Worm (Caenorhabditis elegans) whole organism, young adult: ENCODE data around the gene Y25C1A.6.
A peak's percentile ranks its signal among the peaks of the same experiment; 100 is the strongest.

ENCODE experiments used
- B0019.2 ChIP-seq: fragments of 200-800 bp; sonication (Bioruptor generic); conservative IDR thresholded peaks from 2 replicates; pipeline ENCODE4 v1.3.6; 2022; ENCODE audit warnings: missing genetic modification reagents, missing genetic modification characterization, missing compliant biosample characterization
- B0261.1 ChIP-seq: sonication (generic microtip); optimal IDR thresholded peaks from 2 replicates; lab custom pipeline; 2016; ENCODE audit warnings: mild to moderate bottlenecking, missing genetic modification characterization, moderate library complexity, missing compliant biosample characterization
- B0336.3 ChIP-seq: fragments of 200-800 bp; sonication (Bioruptor generic); IDR thresholded peaks from 2 replicates; pipeline ENCODE4 v1.3.6; 2022; ENCODE audit warnings: missing genetic modification characterization, missing compliant biosample characterization
- C06A6.2 ChIP-seq: fragments of 200-800 bp; sonication (Bioruptor generic); conservative IDR thresholded peaks from 2 replicates; pipeline ENCODE4 v1.3.6; 2022; ENCODE audit warnings: missing genetic modification characterization, missing compliant biosample characterization
- D2030.7 ChIP-seq: fragments of 200-800 bp; sonication (Bioruptor generic); IDR thresholded peaks from 2 replicates; pipeline ENCODE4 v1.3.6; 2022; ENCODE audit warnings: missing genetic modification reagents, missing genetic modification characterization, missing compliant biosample characterization
- F23B12.7 ChIP-seq: sonication (generic microtip); optimal IDR thresholded peaks from 2 replicates; lab custom pipeline; 2017; ENCODE audit warnings: missing genetic modification characterization, mild to moderate bottlenecking, missing compliant biosample characterization, antibody characterized with exemption, moderate library complexity; ENCODE audit not compliant: insufficient read depth
- T07F8.4 ChIP-seq: sonication (generic microtip); optimal IDR thresholded peaks from 2 replicates; lab custom pipeline; 2016; ENCODE audit warnings: mild to moderate bottlenecking, missing genetic modification characterization, moderate library complexity, missing compliant biosample characterization
- Y53G8AR.9 ChIP-seq: fragments of 200-800 bp; sonication (Bioruptor generic); conservative IDR thresholded peaks from 2 replicates; pipeline ENCODE4 v1.3.6; 2022; ENCODE audit warnings: missing genetic modification reagents, missing genetic modification characterization, missing compliant biosample characterization
- ZK185.1 ChIP-seq: sonication (generic microtip); optimal IDR thresholded peaks from 2 replicates; lab custom pipeline; 2016; ENCODE audit warnings: mild to moderate bottlenecking, missing genetic modification characterization, missing compliant biosample characterization; ENCODE audit not compliant: poor library complexity, severe bottlenecking
- ama-1 ChIP-seq, 3 experiments: fragments of 150-350 bp in 1 of 3; sonication (generic microtip) in 2 of 3; optimal IDR thresholded peaks; 2 replicates each; lab custom pipeline; 2014 to 2018; ENCODE audit warnings: missing biosample characterization in 2 of 3, missing genetic modification characterization in 2 of 3, missing genetic modification reagents in 2 of 3
- aptf-3 ChIP-seq: fragments of 200-800 bp; sonication (Bioruptor generic); IDR thresholded peaks from 2 replicates; pipeline ENCODE4 v1.3.6; 2022; ENCODE audit warnings: missing genetic modification characterization, missing compliant biosample characterization
- atf-7 ChIP-seq: sonication (generic microtip); optimal IDR thresholded peaks from 2 replicates; lab custom pipeline; 2017; ENCODE audit warnings: mild to moderate bottlenecking, missing genetic modification characterization, missing compliant biosample characterization
- attf-3 ChIP-seq: fragments of 200-800 bp; sonication (Bioruptor generic); conservative IDR thresholded peaks from 2 replicates; pipeline ENCODE4 v1.3.6; 2022; ENCODE audit warnings: missing genetic modification reagents, missing genetic modification characterization, missing compliant biosample characterization
- cebp-2 ChIP-seq: fragments of 200-800 bp; sonication (Bioruptor generic); IDR thresholded peaks from 2 replicates; pipeline ENCODE4 v1.3.6; 2022; ENCODE audit warnings: missing genetic modification characterization, missing compliant biosample characterization
- ceh-100 ChIP-seq: fragments of 200-800 bp; sonication (Bioruptor generic); IDR thresholded peaks from 2 replicates; pipeline ENCODE4 v1.3.6; 2022; ENCODE audit warnings: missing genetic modification reagents, missing genetic modification characterization, missing compliant biosample characterization
- ceh-27 ChIP-seq: fragments of 200-800 bp; sonication (Bioruptor generic); optimal IDR thresholded peaks from 2 replicates; lab custom pipeline; 2018; ENCODE audit warnings: mild to moderate bottlenecking, missing genetic modification characterization, moderate library complexity, missing compliant biosample characterization
- ceh-91 ChIP-seq: fragments of 200-800 bp; sonication (Bioruptor generic); IDR thresholded peaks from 2 replicates; pipeline ENCODE4 v1.3.6; 2022; ENCODE audit warnings: missing genetic modification reagents, missing genetic modification characterization, missing compliant biosample characterization
- dpff-1 ChIP-seq: sonication (generic microtip); optimal IDR thresholded peaks from 2 replicates; lab custom pipeline; 2017; ENCODE audit warnings: mild to moderate bottlenecking, missing genetic modification characterization, missing compliant biosample characterization
- egl-44 ChIP-seq: fragments of 200-800 bp; sonication (Bioruptor generic); IDR thresholded peaks from 2 replicates; pipeline ENCODE4 v1.3.6; 2022; ENCODE audit warnings: missing genetic modification reagents, missing genetic modification characterization, missing compliant biosample characterization
- hmg-1.2 ChIP-seq: fragments of 200-800 bp; sonication (Bioruptor generic); IDR thresholded peaks from 2 replicates; pipeline ENCODE4 v1.3.6; 2022; ENCODE audit warnings: missing genetic modification reagents, missing genetic modification characterization, missing compliant biosample characterization
- hmg-20 ChIP-seq: fragments of 200-800 bp; sonication (Bioruptor generic); IDR thresholded peaks from 2 replicates; pipeline ENCODE4 v1.3.6; 2022; ENCODE audit warnings: missing genetic modification reagents, missing genetic modification characterization, missing compliant biosample characterization
- hsf-1 ChIP-seq: fragments of 200-800 bp; sonication (Bioruptor generic); IDR thresholded peaks from 2 replicates; pipeline ENCODE4 v1.3.6; 2022; ENCODE audit warnings: missing genetic modification reagents, missing genetic modification characterization, missing compliant biosample characterization
- let-526 ChIP-seq: fragments of 200-800 bp; sonication (Bioruptor generic); IDR thresholded peaks from 2 replicates; pipeline ENCODE4 v1.3.6; 2022; ENCODE audit warnings: missing genetic modification reagents, missing genetic modification characterization, missing compliant biosample characterization
- lin-40 ChIP-seq: sonication (generic microtip); optimal IDR thresholded peaks from 2 replicates; lab custom pipeline; 2016; ENCODE audit warnings: missing genetic modification characterization, mild to moderate bottlenecking, missing compliant biosample characterization, missing genotype, missing genetic modification reagents
- lsl-1 ChIP-seq: fragments of 200-800 bp; sonication (Bioruptor generic); optimal IDR thresholded peaks from 2 replicates; lab custom pipeline; 2018; ENCODE audit warnings: mild to moderate bottlenecking, missing genetic modification characterization, moderate library complexity, missing compliant biosample characterization
- lsy-27 ChIP-seq: sonication (generic microtip); optimal IDR thresholded peaks from 2 replicates; lab custom pipeline; 2017; ENCODE audit warnings: missing genetic modification characterization, mild to moderate bottlenecking, missing compliant biosample characterization, antibody characterized with exemption, missing genotype, borderline replicate concordance; ENCODE audit not compliant: insufficient read depth
- madf-3 ChIP-seq: fragments of 200-800 bp; sonication (Bioruptor generic); IDR thresholded peaks from 2 replicates; pipeline ENCODE4 v1.3.6; 2022; ENCODE audit warnings: missing genetic modification reagents, missing genetic modification characterization, missing compliant biosample characterization
- nhr-90 ChIP-seq: sonication (generic microtip); optimal IDR thresholded peaks from 2 replicates; lab custom pipeline; 2016; ENCODE audit warnings: missing genotype, mild to moderate bottlenecking, missing genetic modification characterization, missing compliant biosample characterization
- rpc-1 ChIP-seq, 2 experiments: fragments of 150-350 bp in 1 of 2; sonication (generic microtip) in 1 of 2; optimal IDR thresholded peaks; 2 replicates each; lab custom pipeline; 2014 to 2018; ENCODE audit warnings: missing biosample characterization in 1 of 2, missing genetic modification characterization in 1 of 2, missing genetic modification reagents in 1 of 2, missing genotype in 1 of 2
- sdz-38 ChIP-seq: sonication (generic microtip); optimal IDR thresholded peaks from 2 replicates; lab custom pipeline; 2016; ENCODE audit warnings: missing genotype, missing genetic modification characterization, missing compliant biosample characterization
- snpc-1.1 ChIP-seq: sonication (generic microtip); optimal IDR thresholded peaks from 2 replicates; lab custom pipeline; 2017; ENCODE audit warnings: missing genetic modification characterization, mild to moderate bottlenecking, missing compliant biosample characterization, antibody characterized with exemption, moderate library complexity, missing genotype, missing genetic modification reagents; ENCODE audit not compliant: insufficient read depth
- snpc-1.3 ChIP-seq: sonication (generic microtip); optimal IDR thresholded peaks from 2 replicates; lab custom pipeline; 2017; ENCODE audit warnings: missing genetic modification characterization, mild to moderate bottlenecking, missing compliant biosample characterization, antibody characterized with exemption, moderate library complexity, missing genotype, missing genetic modification reagents; ENCODE audit not compliant: insufficient read depth
- snpc-4 ChIP-seq, 5 experiments: fragments of 150-350 bp in 1 of 5; sonication (generic microtip) in 4 of 5; optimal IDR thresholded peaks; 2 replicates each; lab custom pipeline; 2014 to 2018; ENCODE audit warnings: missing genetic modification characterization in 5 of 5, missing biosample characterization in 3 of 5, antibody characterized with exemption in 2 of 5, mild to moderate bottlenecking in 2 of 5, missing compliant biosample characterization in 2 of 5, missing genotype in 2 of 5, moderate library complexity in 2 of 5, missing genetic modification reagents in 1 of 5
- tbx-9 ChIP-seq: sonication (generic microtip); optimal IDR thresholded peaks from 2 replicates; lab custom pipeline; 2016; ENCODE audit warnings: borderline replicate concordance, missing genetic modification characterization, inconsistent platforms, missing compliant biosample characterization
- unc-62 ChIP-seq: fragments of 150-350 bp; optimal IDR thresholded peaks from 2 replicates; lab custom pipeline; 2014; ENCODE audit warnings: missing biosample characterization, missing genetic modification reagents, missing genetic modification characterization
- zfh-2 ChIP-seq: fragments of 200-800 bp; sonication (Bioruptor generic); conservative IDR thresholded peaks from 2 replicates; pipeline ENCODE4 v1.3.6; 2022; ENCODE audit warnings: missing genetic modification reagents, missing genetic modification characterization, missing compliant biosample characterization
- ztf-22 ChIP-seq: fragments of 200-800 bp; sonication (Bioruptor generic); optimal IDR thresholded peaks from 2 replicates; lab custom pipeline; 2018; ENCODE audit warnings: mild to moderate bottlenecking, missing genetic modification characterization, moderate library complexity, missing compliant biosample characterization
- ztf-25 ChIP-seq: fragments of 200-800 bp; sonication (Bioruptor generic); IDR thresholded peaks from 2 replicates; pipeline ENCODE4 v1.3.6; 2022; ENCODE audit warnings: missing genetic modification reagents, missing genetic modification characterization, missing compliant biosample characterization

Y25C1A.6 gene

DNA sequence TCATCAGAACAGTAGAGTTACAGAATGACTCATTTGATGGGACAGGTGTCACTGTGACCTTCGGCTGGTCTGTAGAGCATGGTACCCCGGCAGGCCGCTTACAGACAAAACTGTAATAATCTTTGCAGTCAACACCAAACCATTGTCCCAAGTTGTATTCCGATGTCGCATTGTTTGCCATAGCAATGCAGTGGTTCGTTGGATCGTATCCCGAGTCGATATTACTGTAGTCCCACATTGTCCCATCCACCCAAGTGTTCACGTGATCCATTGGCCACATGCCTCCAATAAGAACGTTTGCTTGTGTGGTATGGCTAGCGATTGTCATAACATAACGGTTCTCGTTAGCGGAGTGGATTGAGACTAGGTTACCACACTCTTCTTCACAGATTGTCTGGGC, 40.0 kb upstream of the Y25C1A.6 start:
- TF ChIP-seq Y53G8AR.9 (no peak), lsy-27 (tag; lab: Kevin White, UChicago) (no peak), attf-3 (GFP tag; lab: Robert Waterston, UW) (no peak), T07F8.4 (no peak), hmg-1.2 (no peak), ztf-25 (GFP tag; lab: Robert Waterston, UW) (no peak), F23B12.7 (no peak), ztf-22 (no peak), D2030.7 (GFP tag; lab: Robert Waterston, UW) (no peak), ZK185.1 (tag; lab: Kevin White, UChicago) (no peak), lsl-1 (no peak)

DNA sequence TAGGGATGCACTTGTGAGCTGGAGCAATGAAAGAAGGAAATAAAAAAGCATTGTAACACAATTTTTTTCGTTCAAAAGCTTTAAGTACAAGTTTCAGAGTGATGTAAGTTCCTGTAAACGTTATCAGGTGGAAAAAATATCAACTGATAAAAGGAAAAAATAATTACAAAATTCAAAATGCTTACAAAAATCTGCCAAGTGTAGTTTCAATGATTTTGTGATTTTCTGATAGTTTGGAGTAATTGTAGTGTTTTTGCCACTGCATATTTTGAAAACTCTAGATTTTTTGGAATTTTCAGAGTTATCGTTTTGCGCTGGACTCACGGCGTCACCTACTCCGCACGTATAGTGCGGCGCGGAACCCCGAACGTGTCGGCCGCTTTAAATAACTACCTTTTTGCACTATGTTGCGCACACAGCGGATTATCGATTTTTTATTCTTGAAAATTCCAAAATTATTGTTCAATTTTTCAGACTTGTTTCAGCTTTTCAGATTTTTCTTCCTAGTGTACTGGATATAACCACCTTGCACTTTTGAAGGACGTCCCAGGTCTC, 37.4 kb upstream of the Y25C1A.6 start, which contains the start of gene clec-2:
clec-2 (minus strand) TSS at position 51 of the 555 bp plus-strand sequence.
- no peak for TF ChIP-seq snpc-4 (GFP tag; optimal IDR thresholded peaks at IDR 0.05; lab: Kevin White, UChicago)
- TF ChIP-seq snpc-4 (tag; optimal IDR thresholded peaks at IDR 0.05; lab: Kevin White, UChicago) = peak in 2 of 4 experiments; percentile 69 to 76
- TF ChIP-seq T07F8.4 = no peak
- no peak for TF ChIP-seq ceh-91 (GFP tag; lab: Robert Waterston, UW)
- no peak for TF ChIP-seq aptf-3
- TF ChIP-seq ceh-27 = no peak
- TF ChIP-seq snpc-1.1 (tag; lab: Kevin White, UChicago) = peak; percentile 10
- no peak for TF ChIP-seq unc-62
- no peak for TF ChIP-seq atf-7 (tag; lab: Kevin White, UChicago)
- no peak for TF ChIP-seq sdz-38 (tag; lab: Kevin White, UChicago)
- TF ChIP-seq nhr-90 (tag; lab: Kevin White, UChicago) = no peak
- TF ChIP-seq snpc-1.3 (tag; lab: Kevin White, UChicago) = no peak
- TF ChIP-seq dpff-1 (tag; lab: Kevin White, UChicago) = no peak
- peak; percentile 39 for TF ChIP-seq hmg-1.2
- no peak for TF ChIP-seq lin-40 (tag; lab: Kevin White, UChicago)
- no peak for TF ChIP-seq hsf-1 (GFP tag; lab: Robert Waterston, UW)
- TF ChIP-seq hmg-20 (GFP tag; lab: Robert Waterston, UW) = no peak
- no peak for TF ChIP-seq B0336.3 (GFP tag; lab: Robert Waterston, UW)
- no peak for TF ChIP-seq D2030.7 (GFP tag; lab: Robert Waterston, UW)
- no peak for TF ChIP-seq zfh-2 (GFP tag; lab: Robert Waterston, UW)
- TF ChIP-seq, all 124 proteins: peak for 3

DNA sequence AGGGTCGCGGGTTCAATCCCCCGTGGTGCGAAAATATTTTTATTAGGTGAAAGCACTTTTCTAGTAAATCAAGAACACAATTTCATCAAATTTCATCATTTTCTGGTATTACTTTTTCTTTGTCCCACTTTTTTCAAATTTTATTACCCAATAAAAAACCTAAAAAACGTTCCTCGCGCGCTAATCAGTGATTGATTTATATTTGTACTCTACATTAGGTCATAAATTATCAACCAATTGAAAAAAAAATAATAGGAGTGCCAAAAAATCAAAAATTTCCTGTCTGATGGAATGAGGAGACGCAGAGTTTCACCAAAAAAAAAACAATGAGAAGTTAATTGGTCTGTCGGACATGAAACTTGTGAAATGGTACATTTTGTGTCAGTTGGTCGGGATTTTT, 36.2 kb upstream of the Y25C1A.6 start:
- TF ChIP-seq cebp-2 = no peak
- no peak for TF ChIP-seq snpc-1.1 (tag; lab: Kevin White, UChicago)
- TF ChIP-seq dpff-1 (tag; lab: Kevin White, UChicago) = no peak
- no peak for TF ChIP-seq rpc-1 (optimal IDR thresholded peaks at IDR 0.05; lab: Kevin White, UChicago)
- TF ChIP-seq rpc-1 (tag; optimal IDR thresholded peaks at IDR 0.05; lab: Kevin White, UChicago) = no peak
- no peak for TF ChIP-seq let-526
- no peak for TF ChIP-seq tbx-9 (tag; lab: Kevin White, UChicago)

DNA sequence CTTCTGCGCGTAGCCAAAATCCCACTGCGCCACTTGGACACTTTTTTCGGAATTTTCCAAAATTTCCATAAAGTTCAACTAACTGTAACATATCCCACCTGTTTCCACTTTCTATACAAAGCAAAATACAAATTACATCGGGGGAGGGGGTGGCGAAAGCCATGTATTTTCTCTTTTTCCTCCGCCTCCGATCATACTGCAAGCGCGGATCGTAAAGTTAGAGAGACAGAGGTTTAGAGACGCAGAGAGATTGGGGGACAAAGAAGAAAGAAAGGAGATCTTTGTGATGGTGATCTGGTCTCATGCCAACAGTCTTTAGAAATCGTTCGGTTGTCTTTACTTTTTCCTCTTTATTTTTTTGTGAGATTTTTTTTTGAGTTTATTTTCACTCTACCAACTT, 32.6 kb upstream of the Y25C1A.6 start:
- TF ChIP-seq dpff-1 (tag; lab: Kevin White, UChicago) = no peak
- no peak for TF ChIP-seq ama-1 (optimal IDR thresholded peaks at IDR 0.05; lab: Kevin White, UChicago)
- no peak for TF ChIP-seq ama-1 (GFP tag; optimal IDR thresholded peaks at IDR 0.05; lab: Kevin White, UChicago)
- TF ChIP-seq C06A6.2 (GFP tag; lab: Robert Waterston, UW) = no peak
- no peak for TF ChIP-seq ceh-100 (GFP tag; lab: Robert Waterston, UW)
- no peak for TF ChIP-seq ztf-25 (GFP tag; lab: Robert Waterston, UW)
- no peak for TF ChIP-seq aptf-3
- no peak for TF ChIP-seq hmg-20 (GFP tag; lab: Robert Waterston, UW)
- no peak for TF ChIP-seq B0261.1 (tag; lab: Kevin White, UChicago)
- no peak for TF ChIP-seq Y53G8AR.9
- no peak for TF ChIP-seq madf-3 (GFP tag; lab: Robert Waterston, UW)
- TF ChIP-seq hmg-1.2 = no peak
- no peak for TF ChIP-seq nhr-90 (tag; lab: Kevin White, UChicago)
- no peak for TF ChIP-seq egl-44 (GFP tag; lab: Robert Waterston, UW)
- TF ChIP-seq B0019.2 = no peak
